Fruit fly (Drosophila melanogaster) whole organism, embryonic: ENCODE results near the gene CG42554.
A peak's percentile ranks its signal among the peaks of the same experiment; 100 is the strongest.

Source experiments
- Abd-B ChIP-seq: fragments of 200-800 bp; sonication (Bioruptor generic); optimal IDR thresholded peaks from 2 replicates; lab custom pipeline; 2018; ENCODE audit warnings: missing biosample characterization, mild to moderate bottlenecking, missing genetic modification characterization, moderate library complexity
- CG1024 ChIP-seq: fragments of 200-800 bp; sonication (Bioruptor generic); IDR thresholded peaks from 2 replicates; pipeline ENCODE4 v1.3.6; 2022; ENCODE audit warnings: missing biosample characterization, missing genetic modification characterization
- CG11723 ChIP-seq: fragments of 200-800 bp; sonication (Bioruptor generic); optimal IDR thresholded peaks from 2 replicates; lab custom pipeline; 2017; ENCODE audit warnings: missing biosample characterization, mild to moderate bottlenecking, missing genetic modification characterization
- CG12219 ChIP-seq: fragments of 200-800 bp; sonication (Bioruptor generic); optimal IDR thresholded peaks from 3 replicates; lab custom pipeline; 2018; ENCODE audit warnings: missing biosample characterization, mild to moderate bottlenecking, missing genetic modification characterization
- CG12236 ChIP-seq: fragments of 200-800 bp; sonication (Bioruptor generic); optimal IDR thresholded peaks from 2 replicates; lab custom pipeline; 2016; ENCODE audit warnings: missing biosample characterization, missing genetic modification characterization
- CG12769 ChIP-seq: fragments of 200-800 bp; sonication (Bioruptor generic); optimal IDR thresholded peaks from 2 replicates; lab custom pipeline; 2019; ENCODE audit warnings: missing biosample characterization, mild to moderate bottlenecking, missing genetic modification characterization, moderate library complexity
- CG12942 ChIP-seq: fragments of 200-800 bp; sonication (Bioruptor generic); optimal IDR thresholded peaks from 3 replicates; lab custom pipeline; 2016; ENCODE audit warnings: missing biosample characterization, missing genetic modification characterization
- CG13894 ChIP-seq: fragments of 200-800 bp; sonication (Bioruptor generic); optimal IDR thresholded peaks from 3 replicates; lab custom pipeline; 2018; ENCODE audit warnings: missing biosample characterization, mild to moderate bottlenecking, missing genetic modification characterization, moderate library complexity
- CG14441 ChIP-seq: fragments of 200-800 bp; sonication (Bioruptor generic); IDR thresholded peaks from 2 replicates; pipeline ENCODE4 v1.3.6; 2022; ENCODE audit warnings: missing biosample characterization, missing genetic modification characterization
- CG15269 ChIP-seq: fragments of 200-800 bp; sonication (Bioruptor generic); optimal IDR thresholded peaks from 2 replicates; lab custom pipeline; 2018; ENCODE audit warnings: missing biosample characterization, mild to moderate bottlenecking, missing genetic modification characterization, moderate library complexity
- CG15601 ChIP-seq: fragments of 200-800 bp; sonication (Bioruptor generic); optimal IDR thresholded peaks from 3 replicates; lab custom pipeline; 2019; ENCODE audit warnings: missing biosample characterization, mild to moderate bottlenecking, missing genetic modification characterization, moderate library complexity
- CG17361 ChIP-seq: fragments of 200-800 bp; sonication (Bioruptor generic); IDR thresholded peaks from 3 replicates; pipeline ENCODE4 v1.3.6; 2022; ENCODE audit warnings: missing biosample characterization, missing genetic modification characterization
- CG1792 ChIP-seq: fragments of 200-800 bp; sonication (Bioruptor generic); optimal IDR thresholded peaks from 2 replicates; lab custom pipeline; 2016; ENCODE audit warnings: missing biosample characterization, missing genetic modification characterization
- CG18619 ChIP-seq: fragments of 200-800 bp; sonication (Bioruptor generic); optimal IDR thresholded peaks from 3 replicates; lab custom pipeline; 2017; ENCODE audit warnings: missing biosample characterization, mild to moderate bottlenecking, missing genetic modification characterization
- CG2120 ChIP-seq: fragments of 200-800 bp; sonication (Bioruptor generic); optimal IDR thresholded peaks from 3 replicates; lab custom pipeline; 2016; ENCODE audit warnings: missing biosample characterization, missing genetic modification characterization
- CG30403 ChIP-seq: fragments of 200-800 bp; sonication (Bioruptor generic); optimal IDR thresholded peaks from 3 replicates; lab custom pipeline; 2016; ENCODE audit warnings: missing biosample characterization, missing genetic modification characterization
- CG3847 ChIP-seq: fragments of 200-800 bp; sonication (Bioruptor generic); IDR thresholded peaks from 2 replicates; pipeline ENCODE4 v1.3.6; 2022; ENCODE audit warnings: missing biosample characterization, missing genetic modification characterization
- CG4328 ChIP-seq: fragments of 200-800 bp; sonication (Bioruptor generic); optimal IDR thresholded peaks from 3 replicates; lab custom pipeline; 2017; ENCODE audit warnings: missing biosample characterization, missing genetic modification reagents, missing genetic modification characterization
- CG4424 ChIP-seq: fragments of 200-800 bp; sonication (Bioruptor generic); optimal IDR thresholded peaks from 3 replicates; lab custom pipeline; 2016; ENCODE audit warnings: missing biosample characterization, missing genetic modification characterization
- CG4617 ChIP-seq: fragments of 200-800 bp; sonication (Bioruptor generic); optimal IDR thresholded peaks from 3 replicates; lab custom pipeline; 2016; ENCODE audit warnings: missing biosample characterization, missing genetic modification characterization, borderline replicate concordance
- CG7372 ChIP-seq: fragments of 200-800 bp; sonication (Bioruptor generic); IDR thresholded peaks from 2 replicates; pipeline ENCODE4 v1.3.6; 2022; ENCODE audit warnings: missing biosample characterization, missing genetic modification characterization
- Hr78 ChIP-seq, 2 experiments: fragments of 200-800 bp in 1 of 2; fragments of >200 bp in 1 of 2; sonication (Bioruptor generic) in 1 of 2; optimal IDR thresholded peaks; 2 replicates each; lab custom pipeline; 2017 to 2019; ENCODE audit warnings: missing biosample characterization in 2 of 2, missing genetic modification characterization in 2 of 2, mild to moderate bottlenecking in 1 of 2, moderate library complexity in 1 of 2
- Jarid2 ChIP-seq: fragments of 200-800 bp; sonication (Bioruptor generic); optimal IDR thresholded peaks from 3 replicates; lab custom pipeline; 2017; ENCODE audit warnings: mild to moderate bottlenecking, missing biosample characterization, missing genetic modification reagents, missing genetic modification characterization
- Scr ChIP-seq: fragments of 200-800 bp; sonication (Bioruptor generic); IDR thresholded peaks from 2 replicates; pipeline ENCODE4 v1.3.6; 2022; ENCODE audit warnings: missing biosample characterization, missing genetic modification characterization; ENCODE audit not compliant: partially characterized antibody
- Sox102F ChIP-seq: fragments of 200-800 bp; sonication (Bioruptor generic); optimal IDR thresholded peaks from 2 replicates; lab custom pipeline; 2018; ENCODE audit warnings: missing biosample characterization, mild to moderate bottlenecking, missing genetic modification characterization, moderate library complexity
- Spps ChIP-seq: fragments of 200-800 bp; sonication (Bioruptor generic); optimal IDR thresholded peaks from 2 replicates; lab custom pipeline; 2018; ENCODE audit warnings: missing biosample characterization, mild to moderate bottlenecking, missing genetic modification characterization
- Xrp1 ChIP-seq: fragments of 200-800 bp; sonication (Bioruptor generic); IDR thresholded peaks from 2 replicates; pipeline ENCODE4 v1.3.6; 2022; ENCODE audit warnings: missing biosample characterization, missing genetic modification characterization
- bab2 ChIP-seq: fragments of 200-800 bp; sonication (Bioruptor generic); optimal IDR thresholded peaks from 2 replicates; lab custom pipeline; 2016; ENCODE audit warnings: missing biosample characterization, missing genetic modification characterization
- chif ChIP-seq, 2 experiments: fragments of 200-800 bp; sonication (Bioruptor generic); optimal IDR thresholded peaks; 3 replicates each; lab custom pipeline; 2016; ENCODE audit warnings: missing biosample characterization in 2 of 2, missing genetic modification characterization in 2 of 2
- chn ChIP-seq: fragments of 200-800 bp; sonication (Bioruptor generic); optimal IDR thresholded peaks from 2 replicates; lab custom pipeline; 2016; ENCODE audit warnings: missing biosample characterization, missing genetic modification characterization
- crol ChIP-seq: fragments of 200-800 bp; sonication (Bioruptor generic); IDR thresholded peaks from 2 replicates; pipeline ENCODE4 v1.3.6; 2022; ENCODE audit warnings: missing biosample characterization, missing genetic modification characterization
- dpn ChIP-seq, 2 experiments: fragments of 200-800 bp; sonication (Bioruptor generic); optimal IDR thresholded peaks; 3 replicates each; lab custom pipeline; 2016; ENCODE audit warnings: missing biosample characterization in 2 of 2, missing genetic modification characterization in 2 of 2
- ewg ChIP-seq: fragments of 200-800 bp; sonication (Bioruptor generic); optimal IDR thresholded peaks from 3 replicates; lab custom pipeline; 2017; ENCODE audit warnings: mild to moderate bottlenecking, missing biosample characterization, missing genetic modification reagents, missing genetic modification characterization
- fd102C ChIP-seq: fragments of 200-800 bp; sonication (Bioruptor generic); optimal IDR thresholded peaks from 2 replicates; lab custom pipeline; 2018; ENCODE audit warnings: missing biosample characterization, mild to moderate bottlenecking, missing genetic modification characterization, moderate library complexity
- gce ChIP-seq: fragments of 200-800 bp; sonication (Bioruptor generic); IDR thresholded peaks from 3 replicates; pipeline ENCODE4 v1.3.6; 2022; ENCODE audit warnings: missing biosample characterization, missing genetic modification characterization
- gcm ChIP-seq: fragments of 200-800 bp; sonication (Bioruptor generic); optimal IDR thresholded peaks from 2 replicates; lab custom pipeline; 2019; ENCODE audit warnings: missing biosample characterization, mild to moderate bottlenecking, missing genetic modification characterization, moderate library complexity
- grau ChIP-seq: fragments of 200-800 bp; optimal IDR thresholded peaks from 3 replicates; lab custom pipeline; 2019; ENCODE audit warnings: missing biosample characterization, mild to moderate bottlenecking, missing genetic modification characterization, moderate library complexity
- gt ChIP-seq: fragments of 200-800 bp; sonication (Bioruptor generic); IDR thresholded peaks from 2 replicates; pipeline ENCODE4 v1.3.6; 2022; ENCODE audit warnings: missing biosample characterization, missing genetic modification characterization
- knrl ChIP-seq: fragments of 200-800 bp; sonication (Bioruptor generic); IDR thresholded peaks from 3 replicates; pipeline ENCODE4 v1.3.6; 2022; ENCODE audit warnings: missing biosample characterization, missing genetic modification characterization; ENCODE audit not compliant: partially characterized antibody
- lov ChIP-seq, 2 experiments: fragments of 200-800 bp in 1 of 2; fragments of >200 bp in 1 of 2; sonication (Bioruptor generic) in 1 of 2; IDR thresholded peaks in 1 of 2; optimal IDR thresholded peaks in 1 of 2; 2 replicates in 1 of 2; 3 replicates in 1 of 2; pipeline versions ENCODE4 v1.3.6 to Lab custom; 2017 to 2022; ENCODE audit warnings: missing biosample characterization in 1 of 2, missing genetic modification characterization in 1 of 2
- prd ChIP-seq, 3 experiments: fragments of >200 bp in 2 of 3; fragments of 200-800 bp in 1 of 3; sonication (Bioruptor generic) in 1 of 3; optimal IDR thresholded peaks in 2 of 3; IDR thresholded peaks in 1 of 3; 2 replicates in 2 of 3; 3 replicates in 1 of 3; pipeline versions ENCODE4 v1.3.6 to Lab custom; 2017 to 2022; ENCODE audit warnings: missing biosample characterization in 1 of 3, missing genetic modification characterization in 1 of 3
- ro ChIP-seq: fragments of 200-800 bp; sonication (Bioruptor generic); IDR thresholded peaks from 2 replicates; pipeline ENCODE4 v1.3.6; 2022; ENCODE audit warnings: missing biosample characterization, missing genetic modification characterization
- sr ChIP-seq: fragments of 200-800 bp; sonication (Bioruptor generic); IDR thresholded peaks from 3 replicates; pipeline ENCODE4 v1.3.6; 2022; ENCODE audit warnings: missing biosample characterization, missing genetic modification characterization
- stwl ChIP-seq: fragments of 200-800 bp; sonication (Bioruptor generic); optimal IDR thresholded peaks from 3 replicates; lab custom pipeline; 2018; ENCODE audit warnings: missing biosample characterization, mild to moderate bottlenecking, missing genetic modification characterization, moderate library complexity
- tap ChIP-seq: fragments of 200-800 bp; optimal IDR thresholded peaks from 3 replicates; lab custom pipeline; 2019; ENCODE audit warnings: missing biosample characterization, mild to moderate bottlenecking, missing genetic modification characterization, moderate library complexity
- trem ChIP-seq: fragments of 200-800 bp; optimal IDR thresholded peaks from 3 replicates; lab custom pipeline; 2019; ENCODE audit warnings: missing biosample characterization, mild to moderate bottlenecking, missing genetic modification characterization, moderate library complexity
- usp ChIP-seq: fragments of >200 bp; optimal IDR thresholded peaks from 2 replicates; lab custom pipeline; 2017; ENCODE audit warnings: missing biosample characterization, missing genetic modification characterization

Gene CG42554

DNA sequence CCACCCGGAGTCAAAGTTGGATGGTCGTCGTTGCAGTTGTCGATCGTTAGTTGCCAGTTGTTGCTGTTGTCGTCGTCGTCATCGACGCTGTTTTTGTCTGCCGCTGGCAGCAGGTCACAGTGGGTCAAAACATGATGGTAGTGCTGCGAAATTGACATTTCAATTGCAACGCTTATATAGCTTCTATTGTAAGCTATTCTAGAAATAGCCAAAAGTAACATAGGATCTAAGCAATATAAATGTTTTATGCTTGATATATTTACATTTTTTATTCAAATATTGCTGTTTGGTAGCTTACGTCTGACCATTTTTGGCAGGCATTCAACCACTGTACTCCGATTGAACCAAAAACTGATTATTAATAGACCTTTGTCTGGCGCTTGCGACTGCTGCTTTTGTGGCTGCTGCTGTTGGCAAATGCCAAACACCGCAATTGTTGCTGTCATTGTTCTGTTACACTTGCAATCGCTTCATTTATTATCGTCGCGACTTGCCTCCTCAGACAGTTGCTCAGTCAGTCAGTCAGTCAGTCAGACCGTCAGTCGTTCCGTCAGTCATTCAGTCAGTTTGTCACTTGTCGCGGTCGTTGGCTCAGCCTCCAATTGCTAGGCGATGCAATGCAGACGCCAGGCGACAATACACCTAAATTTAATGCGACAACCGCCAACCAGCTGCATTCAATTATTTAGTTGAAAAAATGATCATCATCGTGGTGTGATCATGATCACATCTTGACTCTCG lies 44.1 kb upstream of the CG42554 start (continued):
- TF ChIP-seq CG13894: no peak
- no peak for TF ChIP-seq CG2120 (GFP tag; lab: Kevin White, UChicago)
- TF ChIP-seq Abd-B (GFP tag; lab: Kevin White, UChicago): no peak
- peak; percentile 30 for TF ChIP-seq ewg
- peak; percentile 31 for TF ChIP-seq bab2 (GFP tag; lab: Kevin White, UChicago)
- TF ChIP-seq chif (GFP tag; optimal IDR thresholded peaks at IDR 0.05; lab: Kevin White, UChicago): peak; percentile 30 to 33
- peak; percentile 80 for TF ChIP-seq CG17361 (GFP tag; lab: Robert Waterston, UW)
- peak; percentile 43 for TF ChIP-seq dpn (GFP tag; optimal IDR thresholded peaks at IDR 0.05; lab: Kevin White, UChicago)
- TF ChIP-seq CG1792: no peak
- peak; percentile 33 for TF ChIP-seq CG18619 (GFP tag; lab: Kevin White, UChicago)
- peak; percentile 58 for TF ChIP-seq chn
- no peak for TF ChIP-seq fd102C (GFP tag; lab: Kevin White, UChicago)
- TF ChIP-seq Jarid2 (GFP tag; lab: Kevin White, UChicago): peak; percentile 29
- TF ChIP-seq usp (GFP tag; lab: Kevin White, UChicago): no peak
- no peak for TF ChIP-seq sr
- peak; percentile 36; the same call in 1 of the 2 replicates for TF ChIP-seq CG3847
- TF ChIP-seq Hr78 (GFP tag; optimal IDR thresholded peaks at IDR 0.05; lab: Kevin White, UChicago): peak in 1 of 2 experiments; percentile 66
- TF ChIP-seq CG4424 (GFP tag; lab: Kevin White, UChicago): peak; percentile 74
- TF ChIP-seq grau (tag; lab: Kevin White, UChicago): peak; percentile 65
- 0 out of 2 replicates have a peak, but pooled peaks have one; percentile 26 for TF ChIP-seq CG7372 (GFP tag; lab: Robert Waterston, UW)
- peak; percentile 51 for TF ChIP-seq tap (tag; lab: Kevin White, UChicago)
- TF ChIP-seq CG12942 (GFP tag; lab: Kevin White, UChicago): peak; percentile 23
- TF ChIP-seq CG12219 (GFP tag; lab: Kevin White, UChicago): peak; percentile 65
- TF ChIP-seq knrl: peak; percentile 67
- TF ChIP-seq Xrp1 (GFP tag; lab: Robert Waterston, UW): peak; percentile 86
- TF ChIP-seq CG12769 (tag; lab: Kevin White, UChicago): peak; percentile 54
- no peak for TF ChIP-seq prd (optimal IDR thresholded peaks at IDR 0.05; lab: Kevin White, UChicago)
- TF ChIP-seq prd (GFP tag; IDR thresholded peaks at IDR 0.05; lab: Robert Waterston, UW): peak; percentile 73
- peak; percentile 42; the same call in 1 of the 2 replicates for TF ChIP-seq CG14441 (GFP tag; lab: Robert Waterston, UW)
- peak; percentile 35 for TF ChIP-seq Spps (tag; lab: Kevin White, UChicago)
- TF ChIP-seq gt (GFP tag; lab: Robert Waterston, UW): no peak
- TF ChIP-seq CG15269 (tag; lab: Kevin White, UChicago): peak; percentile 70
- TF ChIP-seq gcm (GFP tag; lab: Kevin White, UChicago): peak; percentile 73
- TF ChIP-seq CG12236: peak; percentile 19
- peak; percentile 60 for TF ChIP-seq CG30403 (GFP tag; lab: Kevin White, UChicago)
- no peak for TF ChIP-seq stwl (tag; lab: Kevin White, UChicago)
- TF ChIP-seq CG11723 (GFP tag; lab: Kevin White, UChicago): peak; percentile 54
- TF ChIP-seq CG4328 (GFP tag; lab: Kevin White, UChicago): no peak
- TF ChIP-seq CG1024 (GFP tag; lab: Robert Waterston, UW): 0 out of 2 replicates have a peak, but pooled peaks have one; percentile 36
- TF ChIP-seq CG4617: peak; percentile 13
- TF ChIP-seq CG15601: peak; percentile 61
- 0 out of 3 replicates have a peak, but pooled peaks have one; percentile 25 for TF ChIP-seq gce (GFP tag; lab: Robert Waterston, UW)
- TF ChIP-seq ro (GFP tag; lab: Robert Waterston, UW): no peak
- peak; percentile 60 for TF ChIP-seq trem (tag; lab: Kevin White, UChicago)
- no peak for TF ChIP-seq lov (optimal IDR thresholded peaks at IDR 0.05; lab: Kevin White, UChicago)
- no peak for TF ChIP-seq lov (GFP tag; IDR thresholded peaks at IDR 0.05; lab: Robert Waterston, UW)
- TF ChIP-seq crol (GFP tag; lab: Robert Waterston, UW): no peak
- peak; percentile 51 for TF ChIP-seq Scr (GFP tag; lab: Robert Waterston, UW)
- TF ChIP-seq Sox102F (GFP tag; lab: Kevin White, UChicago): peak; percentile 75
